Worm (Caenorhabditis elegans): ENCODE data around the gene C05C8.8.
A peak's percentile ranks its signal among the peaks of the same experiment; 100 is the strongest.

Gene C05C8.8

DNA sequence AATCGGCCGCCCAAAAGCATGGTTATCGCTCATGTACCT, 18.1 kb downstream of the C05C8.8 start, which contains the start of gene hpo-9:
hpo-9 (minus strand) TSS at position 37 of the 39 bp plus-strand sequence.
- TF ChIP-seq unc-39 (tag; optimal IDR thresholded peaks at IDR 0.05) (no peak), mdl-1 (tag; optimal IDR thresholded peaks at IDR 0.05) (no peak), fkh-2 (tag; optimal IDR thresholded peaks at IDR 0.05) (no peak), daf-12 (tag; optimal IDR thresholded peaks at IDR 0.05) (no peak), nhr-77 (tag; optimal IDR thresholded peaks at IDR 0.05) (no peak), lin-39 (tag; optimal IDR thresholded peaks at IDR 0.05) (no peak), lin-15B (tag; optimal IDR thresholded peaks at IDR 0.05) (no peak), ama-1 (optimal IDR thresholded peaks at IDR 0.05) (no peak), aly-2 (tag; optimal IDR thresholded peaks at IDR 0.05) (no peak), fos-1 (tag; optimal IDR thresholded peaks at IDR 0.05) (no peak), nfya-1 (tag; optimal IDR thresholded peaks at IDR 0.05; ENCODE audit: insufficient read depth) (no peak), elt-3 (tag; optimal IDR thresholded peaks at IDR 0.05) (no peak), ceh-9 (tag; optimal IDR thresholded peaks at IDR 0.05) (no peak)

- no peak for TF ChIP-seq tbx-2 (tag; optimal IDR thresholded peaks at IDR 0.05)
Measured at ce11 chrV:7236694-7237093, 18.3 kb downstream of the C05C8.8 start.

- no peak for TF ChIP-seq pha-4 (tag; optimal IDR thresholded peaks at IDR 0.05)
- no peak for TF ChIP-seq nhr-25 (tag; optimal IDR thresholded peaks at IDR 0.05)
- no peak for TF ChIP-seq lin-15B (tag; optimal IDR thresholded peaks at IDR 0.05)
- no peak for TF ChIP-seq egl-27 (tag; optimal IDR thresholded peaks at IDR 0.05)
- no peak for TF ChIP-seq ceh-9 (tag; optimal IDR thresholded peaks at IDR 0.05)
- no peak for TF ChIP-seq ZK546.5 (tag; optimal IDR thresholded peaks at IDR 0.05)
- TF ChIP-seq fkh-10 (GFP tag; optimal IDR thresholded peaks at IDR 0.05): no peak
Measured at ce11 chrV:7234726-7235125, 20.3 kb downstream of the C05C8.8 start, which contains the start of gene C05C8.5. TSS of gene C05C8.5 (minus strand) at chrV:7234826.

- TF ChIP-seq nhr-76 (tag; optimal IDR thresholded peaks at IDR 0.05): no peak
- no peak for TF ChIP-seq lin-39 (tag; optimal IDR thresholded peaks at IDR 0.05)
- TF ChIP-seq mdl-1 (tag; optimal IDR thresholded peaks at IDR 0.05): no peak
- TF ChIP-seq elt-2 (tag; optimal IDR thresholded peaks at IDR 0.05): no peak
- no peak for TF ChIP-seq snpc-4 (tag; optimal IDR thresholded peaks at IDR 0.05)
- no peak for TF ChIP-seq elt-1 (tag; optimal IDR thresholded peaks at IDR 0.05)
- no peak for TF ChIP-seq fkh-10 (GFP tag; optimal IDR thresholded peaks at IDR 0.05)
- no peak for TF ChIP-seq ztf-11 (tag; optimal IDR thresholded peaks at IDR 0.05)
- TF ChIP-seq hmg-11 (tag; optimal IDR thresholded peaks at IDR 0.05): no peak
- no peak for TF ChIP-seq nhr-23 (tag; optimal IDR thresholded peaks at IDR 0.05)
- TF ChIP-seq mml-1 (tag; optimal IDR thresholded peaks at IDR 0.05): no peak
- TF ChIP-seq jun-1 (tag; optimal IDR thresholded peaks at IDR 0.05): no peak
- TF ChIP-seq egl-5 (tag; optimal IDR thresholded peaks at IDR 0.05): no peak
- no peak for TF ChIP-seq nhr-25 (tag; optimal IDR thresholded peaks at IDR 0.05)
- TF ChIP-seq eor-1 (tag; optimal IDR thresholded peaks at IDR 0.05): no peak
- TF ChIP-seq skn-1 (tag; optimal IDR thresholded peaks at IDR 0.05): no peak
- no peak for TF ChIP-seq nhr-67 (tag; optimal IDR thresholded peaks at IDR 0.05)
Measured at ce11 chrV:7231524-7231923, 23.5 kb downstream of the C05C8.8 start.

- TF ChIP-seq nhr-23 (tag; optimal IDR thresholded peaks at IDR 0.05) (peak; percentile 50), nhr-237 (tag; optimal IDR thresholded peaks at IDR 0.05) (no peak), elt-1 (tag; optimal IDR thresholded peaks at IDR 0.05) (no peak), nfya-1 (tag; optimal IDR thresholded peaks at IDR 0.05; ENCODE audit: insufficient read depth) (peak; percentile 58), ztf-4 (tag; optimal IDR thresholded peaks at IDR 0.05) (no peak), nhr-77 (tag; optimal IDR thresholded peaks at IDR 0.05) (no peak), daf-12 (tag; optimal IDR thresholded peaks at IDR 0.05) (no peak), nhr-67 (tag; optimal IDR thresholded peaks at IDR 0.05) (no peak), lin-39 (tag; optimal IDR thresholded peaks at IDR 0.05) (peak; percentile 12), unc-62 (GFP tag; optimal IDR thresholded peaks at IDR 0.05) (no peak), nhr-11 (tag; optimal IDR thresholded peaks at IDR 0.05) (no peak), jun-1 (tag; optimal IDR thresholded peaks at IDR 0.05) (no peak), elt-2 (tag; optimal IDR thresholded peaks at IDR 0.05) (peak; percentile 14), fkh-10 (GFP tag; optimal IDR thresholded peaks at IDR 0.05) (no peak), mdl-1 (tag; optimal IDR thresholded peaks at IDR 0.05) (no peak), R02D3.7 (tag; optimal IDR thresholded peaks at IDR 0.05) (peak; percentile 17), snpc-4 (tag; optimal IDR thresholded peaks at IDR 0.05) (no peak), nhr-43 (tag; optimal IDR thresholded peaks at IDR 0.05; ENCODE audit: poor library complexity, severe bottlenecking) (peak; percentile 20), zag-1 (tag; optimal IDR thresholded peaks at IDR 0.05) (no peak), ztf-11 (tag; optimal IDR thresholded peaks at IDR 0.05) (no peak), lsy-12 (tag; optimal IDR thresholded peaks at IDR 0.05) (no peak), ZK546.5 (tag; optimal IDR thresholded peaks at IDR 0.05) (no peak), ceh-16 (tag; optimal IDR thresholded peaks at IDR 0.05) (no peak), egl-27 (tag; optimal IDR thresholded peaks at IDR 0.05) (no peak), ama-1 (optimal IDR thresholded peaks at IDR 0.05) (no peak), egl-5 (tag; optimal IDR thresholded peaks at IDR 0.05) (no peak), nhr-28 (tag; optimal IDR thresholded peaks at IDR 0.05) (no peak), elt-3 (tag; optimal IDR thresholded peaks at IDR 0.05) (no peak), unc-39 (tag; optimal IDR thresholded peaks at IDR 0.05) (no peak), ceh-82 (tag; optimal IDR thresholded peaks at IDR 0.05) (no peak), nhr-76 (tag; optimal IDR thresholded peaks at IDR 0.05) (no peak), eor-1 (tag; optimal IDR thresholded peaks at IDR 0.05) (no peak), hmg-11 (tag; optimal IDR thresholded peaks at IDR 0.05) (peak; percentile 73), ceh-28 (tag; optimal IDR thresholded peaks at IDR 0.05) (no peak), aly-2 (tag; optimal IDR thresholded peaks at IDR 0.05) (no peak), pqm-1 (tag; optimal IDR thresholded peaks at IDR 0.05) (no peak)
Measured at ce11 chrV:7230847-7231246, 24.1 kb downstream of the C05C8.8 start, which contains the start of the genes gei-6 and krr-1. TSS of gene gei-6 (minus strand) at chrV:7230848. TSS of gene krr-1 (plus strand) at chrV:7231190.
